Fruit fly (Drosophila melanogaster): ENCODE data around the gene Irp-1A.

dm6 chr3R:22690311-22690710, 34.1 kb downstream of the Irp-1A start, which contains the start of the genes wfs1 and Nup133:
- TF ChIP-seq psq (optimal IDR thresholded peaks at IDR 0.05) = no peak
- TF ChIP-seq usp (GFP tag; optimal IDR thresholded peaks at IDR 0.05) = no peak
- TF ChIP-seq pan (optimal IDR thresholded peaks at IDR 0.05) = no peak
- TF ChIP-seq CG8478 (optimal IDR thresholded peaks at IDR 0.05) = no peak

Measured in whole organism.